Worm (Caenorhabditis elegans) whole organism, midembryonic: ENCODE measurements around the gene ncs-6.

Source experiments
- T22C8.4 ChIP-seq: fragments of 200-800 bp; sonication (Bioruptor generic); IDR thresholded peaks from 2 replicates; pipeline ENCODE4 v1.3.6; 2022; ENCODE audit warnings: missing genetic modification characterization, missing compliant biosample characterization
- cog-1 ChIP-seq: sonication (generic microtip); optimal IDR thresholded peaks from 2 replicates; lab custom pipeline; 2016; ENCODE audit warnings: missing genetic modification characterization, missing compliant biosample characterization
- flt-1 ChIP-seq: fragments of 200-800 bp; sonication (Bioruptor generic); IDR thresholded peaks from 2 replicates; pipeline ENCODE4 v1.3.6; 2022; ENCODE audit warnings: missing genetic modification characterization, missing compliant biosample characterization
- klf-2 ChIP-seq: fragments of 200-800 bp; sonication (Bioruptor generic); conservative IDR thresholded peaks from 2 replicates; pipeline ENCODE4 v1.3.6; 2022; ENCODE audit warnings: missing genetic modification reagents, missing genetic modification characterization, missing compliant biosample characterization
- med-1 ChIP-seq: sonication (generic microtip); optimal IDR thresholded peaks from 2 replicates; lab custom pipeline; 2017; ENCODE audit warnings: missing genetic modification characterization, mild to moderate bottlenecking, missing compliant biosample characterization, antibody characterized with exemption, missing genetic modification reagents; ENCODE audit not compliant: insufficient read depth
- ref-1 ChIP-seq: fragments of 200-800 bp; sonication (Bioruptor generic); conservative IDR thresholded peaks from 2 replicates; pipeline ENCODE4 v1.3.6; 2022; ENCODE audit warnings: missing genetic modification reagents, missing genetic modification characterization, missing compliant biosample characterization
- tab-1 ChIP-seq: fragments of 200-800 bp; sonication (Bioruptor generic); IDR thresholded peaks from 2 replicates; pipeline ENCODE4 v1.3.6; 2022; ENCODE audit warnings: missing genetic modification characterization, missing compliant biosample characterization
- ztf-23 ChIP-seq: fragments of 200-800 bp; sonication (Bioruptor generic); IDR thresholded peaks from 2 replicates; pipeline ENCODE4 v1.3.6; 2022; ENCODE audit warnings: missing genetic modification reagents, missing genetic modification characterization, missing compliant biosample characterization
- ztf-29 ChIP-seq: fragments of 200-800 bp; sonication (Bioruptor generic); IDR thresholded peaks from 2 replicates; pipeline ENCODE4 v1.3.6; 2022; ENCODE audit warnings: missing genetic modification reagents, missing genetic modification characterization, missing compliant biosample characterization

Gene ncs-6

ce11 chrII:3560592-3560991, 32.3 kb upstream of the ncs-6 start, which contains the start of gene W10G11.1:
Gene W10G11.1 (minus strand): TSS chrII:3560692.
- TF ChIP-seq flt-1 (GFP tag; lab: Robert Waterston, UW) (no peak), ztf-29 (GFP tag; lab: Robert Waterston, UW) (no peak), klf-2 (no peak), med-1 (no peak), ref-1 (GFP tag; lab: Robert Waterston, UW) (no peak)

ce11 chrII:3557417-3557816, 29.1 kb upstream of the ncs-6 start, which contains the start of gene lgc-45:
Gene lgc-45 (plus strand): TSS chrII:3557472.
- TF ChIP-seq med-1: no peak
- no peak for TF ChIP-seq T22C8.4 (GFP tag; lab: Robert Waterston, UW)
- TF ChIP-seq flt-1 (GFP tag; lab: Robert Waterston, UW): no peak
- no peak for TF ChIP-seq ref-1 (GFP tag; lab: Robert Waterston, UW)

- TF ChIP-seq ztf-29 (GFP tag; lab: Robert Waterston, UW) (no peak), tab-1 (no peak), T22C8.4 (GFP tag; lab: Robert Waterston, UW) (no peak), med-1 (no peak), ztf-23 (no peak), ref-1 (GFP tag; lab: Robert Waterston, UW) (no peak), klf-2 (no peak), flt-1 (GFP tag; lab: Robert Waterston, UW) (no peak), cog-1 (tag; lab: Kevin White, UChicago) (no peak)
Measured at ce11 chrII:3556584-3556983, 28.3 kb upstream of the ncs-6 start.

- TF ChIP-seq flt-1 (GFP tag; lab: Robert Waterston, UW) (no peak), cog-1 (tag; lab: Kevin White, UChicago) (no peak), klf-2 (no peak), med-1 (no peak), T22C8.4 (GFP tag; lab: Robert Waterston, UW) (no peak), tab-1 (no peak), ztf-23 (no peak), ztf-29 (GFP tag; lab: Robert Waterston, UW) (no peak), ref-1 (GFP tag; lab: Robert Waterston, UW) (no peak)
Measured at ce11 chrII:3555281-3555680, 27.0 kb upstream of the ncs-6 start.

ce11 chrII:3554673-3555072, 26.4 kb upstream of the ncs-6 start:
- TF ChIP-seq ztf-29 (GFP tag; lab: Robert Waterston, UW): no peak
- TF ChIP-seq cog-1 (tag; lab: Kevin White, UChicago): no peak
- TF ChIP-seq med-1: no peak
- TF ChIP-seq klf-2: no peak
- no peak for TF ChIP-seq tab-1
- no peak for TF ChIP-seq T22C8.4 (GFP tag; lab: Robert Waterston, UW)
- no peak for TF ChIP-seq flt-1 (GFP tag; lab: Robert Waterston, UW)
- TF ChIP-seq ref-1 (GFP tag; lab: Robert Waterston, UW): no peak
- TF ChIP-seq ztf-23: no peak

- TF ChIP-seq tab-1: no peak
- TF ChIP-seq flt-1 (GFP tag; lab: Robert Waterston, UW): no peak
- no peak for TF ChIP-seq med-1
- TF ChIP-seq cog-1 (tag; lab: Kevin White, UChicago): peak; percentile 27
Measured at ce11 chrII:3553453-3553852, 25.1 kb upstream of the ncs-6 start, which contains the start of gene dnc-3. Gene dnc-3 (plus strand): TSS chrII:3553724.

ce11 chrII:3550352-3550751, 22.0 kb upstream of the ncs-6 start, which contains the start of gene W10G11.19:
Gene W10G11.19 (plus strand): TSS chrII:3550652.
- no peak for TF ChIP-seq ref-1 (GFP tag; lab: Robert Waterston, UW)
- no peak for TF ChIP-seq med-1
- TF ChIP-seq ztf-29 (GFP tag; lab: Robert Waterston, UW): no peak
- no peak for TF ChIP-seq ztf-23
- no peak for TF ChIP-seq klf-2

ce11 chrII:3547282-3547681, 19.0 kb upstream of the ncs-6 start:
- TF ChIP-seq klf-2 (no peak), cog-1 (tag; lab: Kevin White, UChicago) (no peak), med-1 (no peak), ztf-29 (GFP tag; lab: Robert Waterston, UW) (no peak; the same call in 1 of the 2 replicates), ztf-23 (no peak), T22C8.4 (GFP tag; lab: Robert Waterston, UW) (no peak), tab-1 (no peak), ref-1 (GFP tag; lab: Robert Waterston, UW) (no peak), flt-1 (GFP tag; lab: Robert Waterston, UW) (no peak)

ce11 chrII:3546381-3546931, 18.1 kb upstream of the ncs-6 start, which contains the start of gene apd-3:
Gene apd-3 (minus strand): TSS chrII:3546431.
- no peak for TF ChIP-seq klf-2
- no peak for TF ChIP-seq flt-1 (GFP tag; lab: Robert Waterston, UW)
- no peak for TF ChIP-seq tab-1
- TF ChIP-seq T22C8.4 (GFP tag; lab: Robert Waterston, UW): no peak
- no peak for TF ChIP-seq ztf-23
- TF ChIP-seq ztf-29 (GFP tag; lab: Robert Waterston, UW): no peak
- no peak for TF ChIP-seq cog-1 (tag; lab: Kevin White, UChicago)
- TF ChIP-seq ref-1 (GFP tag; lab: Robert Waterston, UW): no peak
- no peak for TF ChIP-seq med-1

ce11 chrII:3540151-3540550, 11.8 kb upstream of the ncs-6 start:
- TF ChIP-seq ref-1 (GFP tag; lab: Robert Waterston, UW): no peak
- no peak for TF ChIP-seq klf-2
- TF ChIP-seq ztf-29 (GFP tag; lab: Robert Waterston, UW): no peak
- no peak for TF ChIP-seq ztf-23
- TF ChIP-seq flt-1 (GFP tag; lab: Robert Waterston, UW): no peak
- TF ChIP-seq T22C8.4 (GFP tag; lab: Robert Waterston, UW): no peak
- no peak for TF ChIP-seq tab-1
- no peak for TF ChIP-seq cog-1 (tag; lab: Kevin White, UChicago)
- TF ChIP-seq med-1: no peak

- no peak for TF ChIP-seq ztf-23
- no peak for TF ChIP-seq klf-2
- TF ChIP-seq med-1: no peak
- no peak for TF ChIP-seq cog-1 (tag; lab: Kevin White, UChicago)
- no peak for TF ChIP-seq flt-1 (GFP tag; lab: Robert Waterston, UW)
- no peak for TF ChIP-seq ztf-29 (GFP tag; lab: Robert Waterston, UW)
- TF ChIP-seq ref-1 (GFP tag; lab: Robert Waterston, UW): no peak
- no peak for TF ChIP-seq T22C8.4 (GFP tag; lab: Robert Waterston, UW)
- no peak for TF ChIP-seq tab-1
Measured at ce11 chrII:3527460-3527859, 856 bp downstream of the ncs-6 start.
